Worm (Caenorhabditis elegans) whole organism, L4 larva: ENCODE measurements around the gene srh-170.

Experiments used
- F37D6.2 ChIP-seq: sonication (generic microtip); optimal IDR thresholded peaks from 2 replicates; lab custom pipeline; 2016; ENCODE audit warnings: mild to moderate bottlenecking, missing genetic modification characterization, missing compliant biosample characterization
- Y105C5A.15 ChIP-seq: fragments of 200-800 bp; sonication (Bioruptor generic); IDR thresholded peaks from 2 replicates; pipeline ENCODE4 v1.3.6; 2022; ENCODE audit warnings: missing genetic modification characterization, missing compliant biosample characterization
- Y5F2A.4 ChIP-seq: fragments of 200-800 bp; sonication (Bioruptor generic); optimal IDR thresholded peaks from 2 replicates; lab custom pipeline; 2018; ENCODE audit warnings: mild to moderate bottlenecking, missing genetic modification characterization, missing compliant biosample characterization
- ceh-28 ChIP-seq: fragments of 150-350 bp; optimal IDR thresholded peaks from 2 replicates; lab custom pipeline; 2014; ENCODE audit warnings: missing biosample characterization, missing genetic modification reagents, missing genetic modification characterization
- ceh-32 ChIP-seq: sonication (generic microtip); optimal IDR thresholded peaks from 2 replicates; lab custom pipeline; 2016; ENCODE audit warnings: mild to moderate bottlenecking, missing genetic modification characterization, missing compliant biosample characterization; ENCODE audit not compliant: poor library complexity
- ceh-44 ChIP-seq: fragments of 200-800 bp; sonication (Bioruptor generic); IDR thresholded peaks from 2 replicates; pipeline ENCODE4 v1.3.6; 2022; ENCODE audit warnings: missing genetic modification reagents, missing genetic modification characterization, missing compliant biosample characterization
- ceh-62 ChIP-seq: sonication (generic microtip); optimal IDR thresholded peaks from 2 replicates; lab custom pipeline; 2017; ENCODE audit warnings: missing biosample characterization, missing genetic modification characterization
- cey-2 ChIP-seq: sonication (generic microtip); optimal IDR thresholded peaks from 3 replicates; lab custom pipeline; 2017; ENCODE audit warnings: missing genetic modification characterization, mild to moderate bottlenecking, missing compliant biosample characterization, antibody characterized with exemption, borderline replicate concordance; ENCODE audit not compliant: insufficient read depth
- daf-16 ChIP-seq, 3 experiments: sonication (generic microtip); optimal IDR thresholded peaks; 2 replicates each; lab custom pipeline; 2016 to 2017; ENCODE audit warnings: missing genetic modification characterization in 3 of 3, missing genetic modification reagents in 3 of 3, mild to moderate bottlenecking in 2 of 3, missing compliant biosample characterization in 2 of 3, missing biosample characterization in 1 of 3, moderate library complexity in 1 of 3
- dmd-9 ChIP-seq: fragments of 200-800 bp; sonication (Bioruptor generic); IDR thresholded peaks from 2 replicates; pipeline ENCODE4 v1.3.6; 2022; ENCODE audit warnings: missing genetic modification reagents, missing genetic modification characterization, missing compliant biosample characterization
- duxl-1 ChIP-seq: sonication (generic microtip); optimal IDR thresholded peaks from 2 replicates; lab custom pipeline; 2016; ENCODE audit warnings: mild to moderate bottlenecking, missing genetic modification characterization, moderate library complexity, missing compliant biosample characterization; ENCODE audit not compliant: poor library complexity
- egl-27 ChIP-seq: sonication (generic microtip); optimal IDR thresholded peaks from 3 replicates; lab custom pipeline; 2017; ENCODE audit warnings: missing biosample characterization, missing genetic modification reagents, missing genetic modification characterization
- fos-1 ChIP-seq: fragments of 150-350 bp; optimal IDR thresholded peaks from 2 replicates; lab custom pipeline; 2014; ENCODE audit warnings: missing biosample characterization, missing genetic modification characterization
- hif-1 ChIP-seq, 2 experiments: sonication (generic microtip); optimal IDR thresholded peaks; 2 replicates each; lab custom pipeline; 2016 to 2017; ENCODE audit warnings: missing compliant biosample characterization in 2 of 2, missing genetic modification characterization in 2 of 2, missing genetic modification reagents in 2 of 2, missing genotype in 2 of 2, mild to moderate bottlenecking in 1 of 2
- hlh-30 ChIP-seq: sonication (generic microtip); optimal IDR thresholded peaks from 2 replicates; lab custom pipeline; 2017; ENCODE audit warnings: antibody characterized with exemption, mild to moderate bottlenecking, missing genetic modification characterization, missing compliant biosample characterization; ENCODE audit not compliant: insufficient read depth
- hmg-1.1 ChIP-seq: fragments of 200-800 bp; sonication (Bioruptor generic); IDR thresholded peaks from 2 replicates; pipeline ENCODE4 v1.3.6; 2022; ENCODE audit warnings: missing genetic modification reagents, missing genetic modification characterization, missing compliant biosample characterization
- lin-1 ChIP-seq: fragments of 200-800 bp; sonication (Bioruptor generic); IDR thresholded peaks from 2 replicates; pipeline ENCODE4 v1.3.6; 2022; ENCODE audit warnings: missing genetic modification reagents, missing genetic modification characterization, missing compliant biosample characterization
- lin-15B ChIP-seq: fragments of 150-350 bp; sonication (generic microtip); optimal IDR thresholded peaks from 3 replicates; lab custom pipeline; 2014; ENCODE audit warnings: missing biosample characterization, missing genetic modification characterization
- lin-38 ChIP-seq: fragments of 200-800 bp; sonication (Bioruptor generic); IDR thresholded peaks from 2 replicates; pipeline ENCODE4 v1.3.6; 2022; ENCODE audit warnings: missing genetic modification reagents, missing genetic modification characterization, missing compliant biosample characterization
- lir-3 ChIP-seq: sonication (generic microtip); optimal IDR thresholded peaks from 2 replicates; lab custom pipeline; 2016; ENCODE audit warnings: mild to moderate bottlenecking, missing genetic modification characterization, missing compliant biosample characterization
- madf-5 ChIP-seq, 2 experiments: fragments of 200-800 bp; sonication (Bioruptor generic); IDR thresholded peaks; 2 replicates each; pipeline ENCODE4 v1.3.6; 2022; ENCODE audit warnings: missing compliant biosample characterization in 2 of 2, missing genetic modification characterization in 2 of 2
- mdt-29 ChIP-seq: fragments of 200-800 bp; sonication (Bioruptor generic); IDR thresholded peaks from 2 replicates; pipeline ENCODE4 v1.3.6; 2022; ENCODE audit warnings: missing genetic modification reagents, missing genetic modification characterization, missing compliant biosample characterization
- mep-1 ChIP-seq: fragments of 150-350 bp; sonication (generic microtip); optimal IDR thresholded peaks from 3 replicates; lab custom pipeline; 2014; ENCODE audit warnings: missing biosample characterization, missing genetic modification characterization
- nhr-10 ChIP-seq: fragments of 150-350 bp; optimal IDR thresholded peaks from 2 replicates; lab custom pipeline; 2014; ENCODE audit warnings: missing biosample characterization, missing genetic modification characterization
- nhr-237 ChIP-seq: sonication (generic microtip); optimal IDR thresholded peaks from 2 replicates; lab custom pipeline; 2017; ENCODE audit warnings: missing biosample characterization, missing genetic modification characterization
- nhr-25 ChIP-seq: sonication (generic microtip); optimal IDR thresholded peaks from 2 replicates; lab custom pipeline; 2017; ENCODE audit warnings: missing genetic modification characterization, mild to moderate bottlenecking, missing compliant biosample characterization, antibody characterized with exemption, moderate library complexity, borderline replicate concordance; ENCODE audit not compliant: insufficient read depth
- nhr-41 ChIP-seq: fragments of 200-800 bp; sonication (Bioruptor generic); IDR thresholded peaks from 2 replicates; pipeline ENCODE4 v1.3.6; 2022; ENCODE audit warnings: missing genetic modification reagents, missing genetic modification characterization, missing compliant biosample characterization
- nhr-48 ChIP-seq: sonication (generic microtip); optimal IDR thresholded peaks from 2 replicates; lab custom pipeline; 2016; ENCODE audit warnings: mild to moderate bottlenecking, missing genetic modification characterization, missing compliant biosample characterization
- rbr-2 ChIP-seq: sonication (generic microtip); optimal IDR thresholded peaks from 2 replicates; lab custom pipeline; 2016; ENCODE audit warnings: missing genotype, missing genetic modification characterization, missing compliant biosample characterization
- unc-130 ChIP-seq: sonication (generic microtip); optimal IDR thresholded peaks from 2 replicates; lab custom pipeline; 2016; ENCODE audit warnings: missing genetic modification reagents, missing genetic modification characterization, missing compliant biosample characterization
- unc-39 ChIP-seq: sonication (generic microtip); optimal IDR thresholded peaks from 2 replicates; lab custom pipeline; 2017; ENCODE audit warnings: missing biosample characterization, missing genetic modification characterization
- unc-62 ChIP-seq, 3 experiments: fragments of 150-350 bp in 1 of 3; sonication (generic microtip); optimal IDR thresholded peaks in 2 of 3; peaks in 1 of 3; 1 replicate in 1 of 3; 2 replicates in 2 of 3; lab custom pipeline; 2014 to 2017; ENCODE audit warnings: missing biosample characterization in 3 of 3, missing genetic modification characterization in 3 of 3, missing genetic modification reagents in 3 of 3, missing genotype in 1 of 3
- zag-1 ChIP-seq: fragments of 150-350 bp; optimal IDR thresholded peaks from 2 replicates; lab custom pipeline; 2014; ENCODE audit warnings: missing biosample characterization, missing genetic modification characterization
- zip-11 ChIP-seq: fragments of 200-800 bp; sonication (Bioruptor generic); IDR thresholded peaks from 2 replicates; pipeline ENCODE4 v1.3.6; 2022; ENCODE audit warnings: missing genetic modification characterization, missing compliant biosample characterization
- zip-2 ChIP-seq: fragments of 150-350 bp; optimal IDR thresholded peaks from 2 replicates; lab custom pipeline; 2014; ENCODE audit warnings: missing biosample characterization, missing genetic modification characterization

srh-170 gene

DNA sequence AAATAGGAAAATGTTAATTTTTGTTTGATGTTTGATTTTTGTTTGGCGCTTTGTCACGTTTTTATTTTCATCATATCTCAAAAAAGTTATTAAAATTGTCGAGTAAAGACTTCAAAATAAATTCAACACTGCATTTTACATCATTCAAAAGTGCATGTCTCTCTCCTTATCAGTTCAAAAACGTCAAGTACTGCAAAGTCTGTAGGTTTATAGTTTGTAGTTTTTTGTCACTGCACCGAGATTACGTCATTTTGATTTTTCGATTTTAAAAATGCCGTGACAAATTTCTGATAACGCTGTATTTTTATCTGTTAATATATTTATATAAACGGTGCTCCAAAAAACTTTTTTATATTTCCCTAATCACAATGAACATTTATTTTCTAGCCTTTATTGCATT lies 34.0 kb downstream of the srh-170 start, which contains the start of gene C29F3.7 (continued):
- TF ChIP-seq daf-16 (GFP tag; optimal IDR thresholded peaks at IDR 0.05; lab: Kevin White, UChicago), result no peak
- TF ChIP-seq daf-16 (tag; optimal IDR thresholded peaks at IDR 0.05; lab: Kevin White, UChicago), result peak; percentile 96
- TF ChIP-seq hif-1 (tag; optimal IDR thresholded peaks at IDR 0.05; lab: Kevin White, UChicago), result peak in 1 of 2 experiments; percentile 58
- TF ChIP-seq zip-11 (GFP tag; lab: Robert Waterston, UW), result no peak
- TF ChIP-seq nhr-48 (tag; lab: Kevin White, UChicago), result peak; percentile 91
- no peak for TF ChIP-seq ceh-28 (tag; lab: Kevin White, UChicago)
- TF ChIP-seq unc-62 (GFP tag; optimal IDR thresholded peaks at IDR 0.05 in 1 of 2; lab: Kevin White, UChicago), result peak in 1 of 2 experiments; percentile 35
- TF ChIP-seq unc-62 (tag; optimal IDR thresholded peaks at IDR 0.05; lab: Kevin White, UChicago), result no peak

DNA sequence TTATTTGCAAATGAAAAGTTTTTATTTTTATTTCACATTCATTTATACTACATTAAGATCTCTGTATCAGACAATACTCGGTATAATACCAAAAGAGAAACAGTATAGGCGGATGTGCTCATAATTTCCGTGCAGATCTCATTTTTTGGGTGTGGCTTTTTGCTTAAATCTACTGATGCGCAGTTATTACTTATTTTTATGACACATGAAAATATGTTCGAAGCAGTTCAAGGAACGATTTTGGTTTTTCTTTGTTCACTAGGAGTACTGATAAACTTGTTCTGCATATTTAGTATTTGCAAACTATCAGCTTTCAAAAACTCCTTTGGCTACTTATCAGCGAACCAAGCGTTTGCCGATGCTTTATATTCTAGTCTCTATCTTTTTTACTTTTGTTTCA lies 36.3 kb downstream of the srh-170 start, which contains the start of gene srx-58:
Gene srx-58, plus strand, starts transcription at position 301 of the 400 bp plus-strand sequence.
- TF ChIP-seq lin-15B (tag; lab: Kevin White, UChicago) (no peak), duxl-1 (tag; lab: Kevin White, UChicago) (no peak), F37D6.2 (no peak), lin-38 (GFP tag; lab: Robert Waterston, UW) (no peak), lin-1 (no peak), zip-11 (GFP tag; lab: Robert Waterston, UW) (no peak), ceh-44 (no peak), Y105C5A.15 (GFP tag; lab: Robert Waterston, UW) (no peak), zip-2 (tag; lab: Kevin White, UChicago) (no peak), nhr-25 (tag; lab: Kevin White, UChicago) (no peak), nhr-10 (no peak), hlh-30 (tag; lab: Kevin White, UChicago) (no peak), ceh-28 (tag; lab: Kevin White, UChicago) (no peak), lir-3 (tag; lab: Kevin White, UChicago) (no peak), Y5F2A.4 (no peak), zag-1 (tag; lab: Kevin White, UChicago) (no peak), hmg-1.1 (no peak)

DNA sequence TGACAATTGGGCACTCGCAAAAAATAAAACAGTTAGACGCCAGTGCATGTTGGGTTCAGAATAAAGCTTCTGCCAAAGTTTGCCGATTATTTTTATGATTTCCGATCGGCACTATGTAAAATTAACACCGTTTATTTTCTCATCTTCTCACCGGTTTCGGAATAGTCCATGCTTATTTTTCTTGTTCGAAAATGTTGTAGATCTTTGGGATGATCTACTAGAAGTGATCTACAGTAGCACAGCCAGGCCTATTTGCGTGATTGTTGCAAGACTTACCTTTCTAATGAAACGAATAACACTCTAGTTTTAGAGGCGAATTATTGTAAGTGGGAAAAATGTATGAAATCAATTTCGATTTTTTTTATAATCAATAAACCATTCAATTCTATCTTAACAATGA lies 38.1 kb downstream of the srh-170 start, which contains the start of gene clec-231:
Gene clec-231, minus strand, starts transcription at position 101 of the 400 bp plus-strand sequence.
- TF ChIP-seq ceh-32, result no peak
- no peak for TF ChIP-seq nhr-237 (tag; lab: Kevin White, UChicago)
- TF ChIP-seq rbr-2, result no peak
- no peak for TF ChIP-seq ceh-62 (tag; lab: Kevin White, UChicago)
- no peak for TF ChIP-seq nhr-41 (GFP tag; lab: Robert Waterston, UW)
- TF ChIP-seq madf-5 (GFP tag; IDR thresholded peaks at IDR 0.05; lab: Robert Waterston, UW), result no peak
- TF ChIP-seq cey-2 (tag; lab: Kevin White, UChicago), result no peak
- TF ChIP-seq unc-39 (tag; lab: Kevin White, UChicago), result no peak
- TF ChIP-seq zip-2 (tag; lab: Kevin White, UChicago), result no peak
- TF ChIP-seq dmd-9 (GFP tag; lab: Robert Waterston, UW), result no peak
- no peak for TF ChIP-seq unc-130 (GFP tag; lab: Kevin White, UChicago)
- no peak for TF ChIP-seq mep-1

DNA sequence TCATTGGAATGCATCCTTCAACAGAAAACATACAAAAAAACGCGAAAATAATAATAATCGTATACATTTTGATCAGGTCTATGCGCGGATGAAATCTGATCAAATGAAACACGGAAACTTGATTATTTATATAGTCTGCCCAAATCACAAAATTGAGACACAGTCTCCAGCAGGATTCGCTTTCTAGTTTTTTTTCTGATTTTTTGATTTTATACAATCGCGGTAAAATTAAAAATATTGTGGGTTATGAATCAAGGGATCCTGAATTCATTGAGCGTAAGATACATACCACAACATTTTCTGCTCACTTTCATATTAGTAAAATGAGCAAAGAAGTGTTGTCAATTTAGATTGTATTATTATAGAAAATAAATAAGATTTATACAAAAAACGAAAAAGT lies 39.6 kb downstream of the srh-170 start, which contains the start of gene clec-230:
Gene clec-230, minus strand, starts transcription at position 101 of the 400 bp plus-strand sequence.
- no peak for TF ChIP-seq rbr-2
- no peak for TF ChIP-seq mdt-29 (GFP tag; lab: Robert Waterston, UW)
- TF ChIP-seq lir-3 (tag; lab: Kevin White, UChicago), result no peak
- TF ChIP-seq unc-62 (GFP tag; optimal IDR thresholded peaks at IDR 0.05 in 1 of 2; lab: Kevin White, UChicago), result peak in 1 of 2 experiments; percentile 64
- TF ChIP-seq unc-62 (tag; optimal IDR thresholded peaks at IDR 0.05; lab: Kevin White, UChicago), result no peak
- no peak for TF ChIP-seq egl-27 (tag; lab: Kevin White, UChicago)
- no peak for TF ChIP-seq fos-1 (tag; lab: Kevin White, UChicago)
- TF ChIP-seq nhr-10, result no peak
- TF ChIP-seq, all 104 proteins: peak for 1
